Worm (Caenorhabditis elegans) whole organism, L3 larva: ENCODE measurements around the gene jud-4.

ENCODE experiments used
- lin-15B ChIP-seq: fragments of 150-350 bp; optimal IDR thresholded peaks from 2 replicates; lab custom pipeline; 2014; ENCODE audit warnings: missing biosample characterization, missing genetic modification characterization
- nhr-12 ChIP-seq: fragments of 150-350 bp; optimal IDR thresholded peaks from 2 replicates; lab custom pipeline; 2014; ENCODE audit warnings: missing biosample characterization, missing genetic modification characterization
- snpc-4 ChIP-seq: fragments of 150-350 bp; optimal IDR thresholded peaks from 2 replicates; lab custom pipeline; 2014; ENCODE audit warnings: missing biosample characterization, missing genetic modification characterization

ce11 chrX:15262875-15263274, 21.0 kb upstream of the jud-4 start:
- no peak for TF ChIP-seq nhr-12
- TF ChIP-seq snpc-4 = no peak
- TF ChIP-seq lin-15B (tag; lab: Kevin White, UChicago) = no peak
